Fruit fly (Drosophila melanogaster) whole organism, embryonic: ENCODE data around the gene Gsc.

Experiments used
- C15 ChIP-seq: fragments of 200-800 bp; sonication (Bioruptor generic); IDR thresholded peaks from 3 replicates; pipeline ENCODE4 v1.3.6; 2022; ENCODE audit warnings: missing biosample characterization, missing genetic modification characterization
- CG10274 ChIP-seq: fragments of 200-800 bp; sonication (Bioruptor generic); optimal IDR thresholded peaks from 3 replicates; lab custom pipeline; 2017; ENCODE audit warnings: missing biosample characterization, mild to moderate bottlenecking, missing genetic modification characterization
- CG10654 ChIP-seq: fragments of 200-800 bp; sonication (Bioruptor generic); optimal IDR thresholded peaks from 2 replicates; lab custom pipeline; 2016; ENCODE audit warnings: missing biosample characterization, missing genetic modification characterization
- CG1233 ChIP-seq: fragments of 200-800 bp; sonication (Bioruptor generic); optimal IDR thresholded peaks from 4 replicates; lab custom pipeline; 2018; ENCODE audit warnings: missing biosample characterization, mild to moderate bottlenecking, missing genetic modification characterization
- CG13123 ChIP-seq: fragments of 200-800 bp; sonication (Bioruptor generic); optimal IDR thresholded peaks from 2 replicates; lab custom pipeline; 2016; ENCODE audit warnings: missing biosample characterization, missing genetic modification characterization
- CG14441 ChIP-seq: fragments of 200-800 bp; sonication (Bioruptor generic); IDR thresholded peaks from 2 replicates; pipeline ENCODE4 v1.3.6; 2022; ENCODE audit warnings: missing biosample characterization, missing genetic modification characterization
- CG14710 ChIP-seq: fragments of 200-800 bp; sonication (Bioruptor generic); optimal IDR thresholded peaks from 3 replicates; lab custom pipeline; 2019; ENCODE audit warnings: missing biosample characterization, mild to moderate bottlenecking, missing genetic modification characterization, moderate library complexity
- CG16779 ChIP-seq: fragments of 200-800 bp; sonication (Bioruptor generic); IDR thresholded peaks from 2 replicates; pipeline ENCODE4 v1.3.6; 2022; ENCODE audit warnings: missing biosample characterization, missing genetic modification characterization
- CG16815 ChIP-seq: fragments of 200-800 bp; sonication (Bioruptor generic); optimal IDR thresholded peaks from 3 replicates; lab custom pipeline; 2017; ENCODE audit warnings: missing biosample characterization, mild to moderate bottlenecking, missing genetic modification characterization
- CG1792 ChIP-seq: fragments of 200-800 bp; sonication (Bioruptor generic); optimal IDR thresholded peaks from 2 replicates; lab custom pipeline; 2016; ENCODE audit warnings: missing biosample characterization, missing genetic modification characterization
- CG18476 ChIP-seq: fragments of 200-800 bp; sonication (Bioruptor generic); optimal IDR thresholded peaks from 2 replicates; lab custom pipeline; 2016; ENCODE audit warnings: missing biosample characterization, mild to moderate bottlenecking, missing genetic modification characterization
- CG2889 ChIP-seq: fragments of 200-800 bp; sonication (Bioruptor generic); IDR thresholded peaks from 3 replicates; pipeline ENCODE4 v1.3.6; 2022; ENCODE audit warnings: missing biosample characterization, missing genetic modification characterization
- CG32772 ChIP-seq: fragments of 200-800 bp; sonication (Bioruptor generic); IDR thresholded peaks from 2 replicates; pipeline ENCODE4 v1.3.6; 2022; ENCODE audit warnings: missing biosample characterization, missing genetic modification characterization
- CG34422 ChIP-seq: fragments of 200-800 bp; sonication (Bioruptor generic); IDR thresholded peaks from 3 replicates; pipeline ENCODE4 v1.3.6; 2022; ENCODE audit warnings: missing biosample characterization, missing genetic modification characterization
- CG4617 ChIP-seq: fragments of 200-800 bp; sonication (Bioruptor generic); optimal IDR thresholded peaks from 3 replicates; lab custom pipeline; 2016; ENCODE audit warnings: missing biosample characterization, missing genetic modification characterization, borderline replicate concordance
- CG6683 ChIP-seq: fragments of 200-800 bp; sonication (Bioruptor generic); optimal IDR thresholded peaks from 2 replicates; lab custom pipeline; 2017; ENCODE audit warnings: missing biosample characterization, mild to moderate bottlenecking, missing genetic modification characterization, missing genetic modification reagents
- CG6689 ChIP-seq: fragments of 200-800 bp; sonication (Bioruptor generic); IDR thresholded peaks from 2 replicates; pipeline ENCODE4 v1.3.6; 2022; ENCODE audit warnings: missing biosample characterization, missing genetic modification characterization
- CG7839 ChIP-seq: fragments of 200-800 bp; sonication (Bioruptor generic); optimal IDR thresholded peaks from 3 replicates; lab custom pipeline; 2018; ENCODE audit warnings: missing biosample characterization, mild to moderate bottlenecking, missing genetic modification characterization, moderate library complexity
- CG8944 ChIP-seq: fragments of 200-800 bp; sonication (Bioruptor generic); optimal IDR thresholded peaks from 3 replicates; lab custom pipeline; 2016; ENCODE audit warnings: missing biosample characterization, missing genetic modification characterization
- Dref ChIP-seq: fragments of 200-800 bp; sonication (Bioruptor generic); IDR thresholded peaks from 2 replicates; pipeline ENCODE4 v1.3.6; 2022; ENCODE audit warnings: missing biosample characterization, missing genetic modification characterization
- Fer2 ChIP-seq: fragments of 200-800 bp; sonication (Bioruptor generic); optimal IDR thresholded peaks from 2 replicates; lab custom pipeline; 2018; ENCODE audit warnings: missing biosample characterization, mild to moderate bottlenecking, missing genetic modification characterization, moderate library complexity
- HLH3B ChIP-seq: fragments of 200-800 bp; sonication (Bioruptor generic); IDR thresholded peaks from 2 replicates; pipeline ENCODE4 v1.3.6; 2022; ENCODE audit warnings: missing biosample characterization, missing genetic modification characterization
- HLH4C ChIP-seq: fragments of 200-800 bp; sonication (Bioruptor generic); IDR thresholded peaks from 3 replicates; pipeline ENCODE4 v1.3.6; 2022; ENCODE audit warnings: missing biosample characterization, missing genetic modification characterization; ENCODE audit not compliant: partially characterized antibody
- HmgD ChIP-seq: fragments of 200-800 bp; sonication (Bioruptor generic); optimal IDR thresholded peaks from 3 replicates; lab custom pipeline; 2016; ENCODE audit warnings: missing biosample characterization, missing genetic modification characterization
- Hmx ChIP-seq: fragments of 200-800 bp; sonication (Bioruptor generic); optimal IDR thresholded peaks from 2 replicates; lab custom pipeline; 2016; ENCODE audit warnings: missing biosample characterization, missing genetic modification characterization
- Myb ChIP-seq: fragments of 200-800 bp; sonication (Bioruptor generic); optimal IDR thresholded peaks from 2 replicates; lab custom pipeline; 2016; ENCODE audit warnings: missing biosample characterization, missing genetic modification characterization
- NFAT ChIP-seq: fragments of 200-800 bp; sonication (Bioruptor generic); IDR thresholded peaks from 2 replicates; pipeline ENCODE4 v1.3.6; 2022; ENCODE audit warnings: missing biosample characterization, missing genetic modification characterization
- Neu2 ChIP-seq: fragments of 200-800 bp; sonication (Bioruptor generic); optimal IDR thresholded peaks from 3 replicates; lab custom pipeline; 2016; ENCODE audit warnings: missing biosample characterization, missing genetic modification characterization, borderline replicate concordance
- Ptx1 ChIP-seq: fragments of 200-800 bp; sonication (Bioruptor generic); IDR thresholded peaks from 2 replicates; pipeline ENCODE4 v1.3.6; 2022; ENCODE audit warnings: missing biosample characterization, missing genetic modification characterization
- Rx ChIP-seq: fragments of 200-800 bp; sonication (Bioruptor generic); IDR thresholded peaks from 2 replicates; pipeline ENCODE4 v1.3.6; 2022; ENCODE audit warnings: missing biosample characterization, missing genetic modification characterization
- Sox102F ChIP-seq: fragments of 200-800 bp; sonication (Bioruptor generic); optimal IDR thresholded peaks from 2 replicates; lab custom pipeline; 2018; ENCODE audit warnings: missing biosample characterization, mild to moderate bottlenecking, missing genetic modification characterization, moderate library complexity
- Taf1 ChIP-seq: fragments of 200-800 bp; sonication (Bioruptor generic); IDR thresholded peaks from 2 replicates; pipeline ENCODE4 v1.3.6; 2022; ENCODE audit warnings: missing biosample characterization, missing genetic modification characterization
- ap ChIP-seq: fragments of 200-800 bp; sonication (Bioruptor generic); IDR thresholded peaks from 2 replicates; pipeline ENCODE4 v1.3.6; 2022; ENCODE audit warnings: missing biosample characterization, missing genetic modification characterization
- chn ChIP-seq: fragments of 200-800 bp; sonication (Bioruptor generic); optimal IDR thresholded peaks from 2 replicates; lab custom pipeline; 2016; ENCODE audit warnings: missing biosample characterization, missing genetic modification characterization
- disco-r ChIP-seq: fragments of 200-800 bp; sonication (Bioruptor generic); optimal IDR thresholded peaks from 2 replicates; lab custom pipeline; 2016; ENCODE audit warnings: missing biosample characterization, missing genetic modification characterization
- dmrt11E ChIP-seq: fragments of 200-800 bp; sonication (Bioruptor generic); optimal IDR thresholded peaks from 3 replicates; lab custom pipeline; 2018; ENCODE audit warnings: missing biosample characterization, mild to moderate bottlenecking, missing genetic modification characterization, moderate library complexity
- ftz-f1 ChIP-seq: fragments of 200-800 bp; sonication (Bioruptor generic); optimal IDR thresholded peaks from 2 replicates; lab custom pipeline; 2016; ENCODE audit warnings: missing biosample characterization, missing genetic modification characterization
- grn ChIP-seq: fragments of 200-800 bp; sonication (Bioruptor generic); optimal IDR thresholded peaks from 3 replicates; lab custom pipeline; 2017; ENCODE audit warnings: missing biosample characterization, missing genetic modification characterization
- ham ChIP-seq: fragments of 200-800 bp; sonication (Bioruptor generic); IDR thresholded peaks from 2 replicates; pipeline ENCODE4 v1.3.6; 2022; ENCODE audit warnings: missing biosample characterization, missing genetic modification characterization
- inv ChIP-seq: fragments of 200-800 bp; sonication (Bioruptor generic); IDR thresholded peaks from 2 replicates; pipeline ENCODE4 v1.3.6; 2022; ENCODE audit warnings: missing biosample characterization, missing genetic modification characterization; ENCODE audit not compliant: partially characterized antibody
- lmd ChIP-seq: fragments of 200-800 bp; sonication (Bioruptor generic); IDR thresholded peaks from 2 replicates; pipeline ENCODE4 v1.3.6; 2022; ENCODE audit warnings: missing biosample characterization, missing genetic modification characterization
- pita ChIP-seq: fragments of 200-800 bp; sonication (Bioruptor generic); optimal IDR thresholded peaks from 2 replicates; lab custom pipeline; 2017; ENCODE audit warnings: missing biosample characterization, mild to moderate bottlenecking, missing genetic modification characterization
- pum ChIP-seq: fragments of 200-800 bp; sonication (Bioruptor generic); optimal IDR thresholded peaks from 2 replicates; lab custom pipeline; 2016; ENCODE audit warnings: missing biosample characterization, missing genetic modification characterization
- ro ChIP-seq: fragments of 200-800 bp; sonication (Bioruptor generic); IDR thresholded peaks from 2 replicates; pipeline ENCODE4 v1.3.6; 2022; ENCODE audit warnings: missing biosample characterization, missing genetic modification characterization
- scrt ChIP-seq: fragments of 200-800 bp; sonication (Bioruptor generic); optimal IDR thresholded peaks from 2 replicates; lab custom pipeline; 2018; ENCODE audit warnings: missing biosample characterization, mild to moderate bottlenecking, missing genetic modification characterization, moderate library complexity
- so ChIP-seq: fragments of 200-800 bp; sonication (Bioruptor generic); IDR thresholded peaks from 3 replicates; pipeline ENCODE4 v1.3.6; 2022; ENCODE audit warnings: missing biosample characterization, missing genetic modification characterization
- ssp ChIP-seq: fragments of 200-800 bp; sonication (Bioruptor generic); IDR thresholded peaks from 2 replicates; pipeline ENCODE4 v1.3.6; 2022; ENCODE audit warnings: missing biosample characterization, missing genetic modification characterization
- trh ChIP-seq: fragments of 200-800 bp; sonication (Bioruptor generic); optimal IDR thresholded peaks from 2 replicates; lab custom pipeline; 2016; ENCODE audit warnings: missing biosample characterization, missing genetic modification characterization
- ttk ChIP-seq: fragments of 200-800 bp; sonication (Bioruptor generic); IDR thresholded peaks from 2 replicates; pipeline ENCODE4 v2.1.2; 2022; ENCODE audit warnings: missing biosample characterization, missing genetic modification characterization
- wdn ChIP-seq: fragments of 200-800 bp; sonication (Bioruptor generic); IDR thresholded peaks from 2 replicates; pipeline ENCODE4 v1.3.6; 2022; ENCODE audit warnings: missing biosample characterization, missing genetic modification characterization
- zen ChIP-seq: fragments of 200-800 bp; sonication (Bioruptor generic); optimal IDR thresholded peaks from 3 replicates; lab custom pipeline; 2018; ENCODE audit warnings: missing biosample characterization, mild to moderate bottlenecking, missing genetic modification characterization, moderate library complexity

Gene Gsc

dm6 chr2L:602439-602879 is 8.0 kb upstream of the Gsc start, which contains the start of gene CG13689 (continued):
- TF ChIP-seq CG6689 (GFP tag; lab: Robert Waterston, UW): peak; percentile 33; the same call in 1 of the 2 replicates
- TF ChIP-seq CG1792 (GFP tag; lab: Kevin White, UChicago): no peak
- 0 out of 2 replicates have a peak, but pooled peaks have one; percentile 12 for TF ChIP-seq Rx (GFP tag; lab: Robert Waterston, UW)
- TF ChIP-seq Ptx1 (GFP tag; lab: Robert Waterston, UW): peak; percentile 65
- no peak for TF ChIP-seq CG10274
- peak; percentile 16 for TF ChIP-seq Fer2 (tag; lab: Kevin White, UChicago)
- no peak for TF ChIP-seq trh (GFP tag; lab: Kevin White, UChicago)
- TF ChIP-seq CG16779 (GFP tag; lab: Robert Waterston, UW): no peak
- TF ChIP-seq ham (GFP tag; lab: Robert Waterston, UW): no peak
- no peak for TF ChIP-seq so (GFP tag; lab: Robert Waterston, UW)
- TF ChIP-seq HLH4C (GFP tag; lab: Robert Waterston, UW): peak; percentile 52; the same call in 1 of the 3 replicates
- peak; percentile 29 for TF ChIP-seq CG18476 (GFP tag; lab: Kevin White, UChicago)
- TF ChIP-seq Sox102F: peak; percentile 74
- no peak for TF ChIP-seq Neu2 (GFP tag; lab: Kevin White, UChicago)
- TF ChIP-seq ftz-f1: no peak
- TF ChIP-seq CG2889: no peak
- peak; percentile 61 for TF ChIP-seq CG7839 (tag; lab: Kevin White, UChicago)
- 0 out of 2 replicates have a peak, but pooled peaks have one; percentile 15 for TF ChIP-seq ro (GFP tag; lab: Robert Waterston, UW)
- TF ChIP-seq HLH3B (GFP tag; lab: Robert Waterston, UW): no peak; the same call in 1 of the 2 replicates
- peak; percentile 51; the same call in 1 of the 2 replicates for TF ChIP-seq CG32772 (GFP tag; lab: Robert Waterston, UW)
- TF ChIP-seq Myb (GFP tag; lab: Kevin White, UChicago): no peak
- TF ChIP-seq pita (GFP tag; lab: Kevin White, UChicago): peak; percentile 17
- TF ChIP-seq grn (GFP tag; lab: Kevin White, UChicago): peak; percentile 78
- peak; percentile 30 for TF ChIP-seq scrt (GFP tag; lab: Kevin White, UChicago)
- peak; percentile 7 for TF ChIP-seq CG16815
- peak; percentile 35 for TF ChIP-seq CG1233 (GFP tag; lab: Kevin White, UChicago)
- TF ChIP-seq zen (tag; lab: Kevin White, UChicago): peak; percentile 22
- peak; percentile 51 for TF ChIP-seq Dref (GFP tag; lab: Robert Waterston, UW)
- no peak for TF ChIP-seq inv
- TF ChIP-seq dmrt11E (tag; lab: Kevin White, UChicago): peak; percentile 14
- TF ChIP-seq Taf1: 0 out of 2 replicates have a peak, but pooled peaks have one; percentile 27
- TF ChIP-seq Hmx (GFP tag; lab: Kevin White, UChicago): peak; percentile 38
- TF ChIP-seq CG13123 (GFP tag; lab: Kevin White, UChicago): no peak
- TF ChIP-seq CG6683 (GFP tag; lab: Kevin White, UChicago): no peak
- peak; percentile 47; the same call in 1 of the 2 replicates for TF ChIP-seq ttk
- peak; percentile 35 for TF ChIP-seq pum
- TF ChIP-seq disco-r (GFP tag; lab: Kevin White, UChicago): no peak
- peak; percentile 83 for TF ChIP-seq NFAT (GFP tag; lab: Robert Waterston, UW)
- peak; percentile 72 for TF ChIP-seq CG34422 (GFP tag; lab: Robert Waterston, UW)
- no peak for TF ChIP-seq C15
- TF ChIP-seq CG4617 (GFP tag; lab: Kevin White, UChicago): peak; percentile 74
- no peak for TF ChIP-seq ap
- peak; percentile 69 for TF ChIP-seq CG14710
- no peak for TF ChIP-seq HmgD (GFP tag; lab: Kevin White, UChicago)
- no peak for TF ChIP-seq wdn (GFP tag; lab: Robert Waterston, UW)
- peak; percentile 13 for TF ChIP-seq CG8944
- peak; percentile 48 for TF ChIP-seq ssp
- peak; percentile 53; the same call in 1 of the 2 replicates for TF ChIP-seq lmd (GFP tag; lab: Robert Waterston, UW)
- peak; percentile 45 for TF ChIP-seq chn (GFP tag; lab: Kevin White, UChicago)
- TF ChIP-seq CG14441 (GFP tag; lab: Robert Waterston, UW): 0 out of 2 replicates have a peak, but pooled peaks have one; percentile 39
- TF ChIP-seq CG10654 (GFP tag; lab: Kevin White, UChicago): peak; percentile 33
